Fruit fly (Drosophila melanogaster): ENCODE results near the gene Prosbeta2R2.

Prosbeta2R2 gene

DNA sequence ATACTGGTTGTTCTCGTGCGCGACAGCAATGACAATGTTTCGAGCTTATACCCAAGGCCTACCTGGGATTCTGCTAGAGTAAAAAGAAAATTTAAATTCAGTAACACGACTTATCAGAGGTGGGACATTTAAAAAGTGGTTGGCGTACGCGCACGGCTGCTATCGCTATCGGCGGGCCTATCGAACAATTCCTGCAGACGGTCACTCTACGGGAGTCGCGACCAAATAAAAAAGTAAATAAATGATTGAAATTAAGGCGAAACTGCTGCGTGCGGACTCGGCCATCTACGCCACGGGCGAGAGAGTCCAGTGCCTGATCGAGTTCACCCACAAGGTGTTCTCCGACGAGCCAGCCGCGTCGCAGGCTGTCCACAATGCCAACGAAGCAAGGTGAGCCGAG is at the start of gene Prosbeta2R2, which contains the start of gene CG1116:
Gene Prosbeta2R2, minus strand, starts transcription at position 63 of the 400 bp plus-strand sequence.
Gene CG1116, plus strand, starts transcription at position 192 of the 400 bp plus-strand sequence.
- TF ChIP-seq ttk (optimal IDR thresholded peaks at IDR 0.05) (no peak), psq (optimal IDR thresholded peaks at IDR 0.05) (no peak), insv (optimal IDR thresholded peaks at IDR 0.05) (no peak), Sin3A (optimal IDR thresholded peaks at IDR 0.05) (no peak), h (optimal IDR thresholded peaks at IDR 0.05) (no peak), Myc (optimal IDR thresholded peaks at IDR 0.05) (no peak)

dm6 chr3R:5268495-5268894 is 49.2 kb upstream of the Prosbeta2R2 start:
- no peak for TF ChIP-seq Sin3A (optimal IDR thresholded peaks at IDR 0.05)
- no peak for TF ChIP-seq Myc (optimal IDR thresholded peaks at IDR 0.05)
- no peak for TF ChIP-seq ttk (optimal IDR thresholded peaks at IDR 0.05)
- no peak for TF ChIP-seq insv (optimal IDR thresholded peaks at IDR 0.05)
- no peak for TF ChIP-seq h (optimal IDR thresholded peaks at IDR 0.05)
- TF ChIP-seq psq (optimal IDR thresholded peaks at IDR 0.05), result no peak

dm6 chr3R:5266282-5266681 is 47.0 kb upstream of the Prosbeta2R2 start:
- TF ChIP-seq insv (optimal IDR thresholded peaks at IDR 0.05) (no peak), ttk (optimal IDR thresholded peaks at IDR 0.05) (no peak), Sin3A (optimal IDR thresholded peaks at IDR 0.05) (no peak), psq (optimal IDR thresholded peaks at IDR 0.05) (no peak), h (optimal IDR thresholded peaks at IDR 0.05) (no peak)

- no peak for TF ChIP-seq Myc (optimal IDR thresholded peaks at IDR 0.05)
- TF ChIP-seq h (optimal IDR thresholded peaks at IDR 0.05), result no peak
- TF ChIP-seq ttk (optimal IDR thresholded peaks at IDR 0.05), result no peak
- TF ChIP-seq Sin3A (optimal IDR thresholded peaks at IDR 0.05), result no peak
- no peak for TF ChIP-seq psq (optimal IDR thresholded peaks at IDR 0.05)
- no peak for TF ChIP-seq insv (optimal IDR thresholded peaks at IDR 0.05)
These were observed 45.1 kb upstream of the Prosbeta2R2 start for dm6 chr3R:5264251-5265098.

- no peak for TF ChIP-seq insv (optimal IDR thresholded peaks at IDR 0.05)
These were observed 44.3 kb upstream of the Prosbeta2R2 start for dm6 chr3R:5263311-5264250.

DNA sequence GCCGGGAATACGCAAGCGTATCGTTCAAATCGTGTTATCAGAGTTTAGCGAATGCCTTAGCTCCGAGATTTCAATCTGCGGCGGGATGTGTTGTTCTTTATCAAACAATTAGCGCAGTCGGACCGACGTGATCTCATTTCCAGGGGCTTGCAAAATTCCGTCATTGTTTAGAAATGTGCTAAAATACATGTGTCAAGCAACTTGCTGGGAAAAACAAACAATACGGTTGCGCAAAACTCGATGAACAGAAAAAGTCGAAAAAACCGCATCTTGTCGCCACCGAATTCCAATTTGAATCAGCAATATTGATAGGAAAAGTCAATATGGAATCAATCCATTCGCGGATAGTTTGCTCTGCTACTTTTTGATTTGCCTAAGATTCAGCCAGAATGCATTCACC is 43.3 kb upstream of the Prosbeta2R2 start, which contains the start of gene Tim17a2:
Gene Tim17a2, minus strand, starts transcription at position 101 of the 400 bp plus-strand sequence.
- no peak for TF ChIP-seq psq (optimal IDR thresholded peaks at IDR 0.05)
- TF ChIP-seq h (optimal IDR thresholded peaks at IDR 0.05), result no peak
- no peak for TF ChIP-seq insv (optimal IDR thresholded peaks at IDR 0.05)
- no peak for TF ChIP-seq ttk (optimal IDR thresholded peaks at IDR 0.05)
- TF ChIP-seq Myc (optimal IDR thresholded peaks at IDR 0.05), result no peak
- no peak for TF ChIP-seq Sin3A (optimal IDR thresholded peaks at IDR 0.05)

DNA sequence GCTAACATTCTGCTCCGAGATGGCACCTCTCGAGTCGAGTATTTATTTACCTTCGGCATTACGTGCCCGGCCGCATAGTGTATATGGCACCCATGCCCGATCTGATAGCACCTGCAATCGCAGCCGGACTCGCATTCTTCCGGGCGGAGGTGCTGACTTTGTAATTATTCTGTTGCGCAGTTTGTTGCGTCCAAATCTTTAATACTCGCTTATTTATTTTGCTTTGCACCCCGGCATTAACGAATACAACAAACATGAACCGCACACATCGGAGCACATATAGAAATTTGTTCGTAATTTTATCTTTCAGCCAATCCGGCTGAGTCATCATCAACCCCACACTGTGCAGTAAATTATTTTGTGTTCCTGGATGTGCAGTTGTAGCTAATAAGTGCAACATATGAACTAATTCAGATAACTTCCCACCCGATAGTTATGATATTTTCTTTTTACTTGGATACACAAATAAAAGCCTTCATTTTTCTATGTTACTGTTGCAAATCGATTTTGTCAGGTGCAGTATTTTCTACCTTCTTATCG is 42.7 kb upstream of the Prosbeta2R2 start:
- TF ChIP-seq ttk (optimal IDR thresholded peaks at IDR 0.05) (no peak), Sin3A (optimal IDR thresholded peaks at IDR 0.05) (no peak), Myc (optimal IDR thresholded peaks at IDR 0.05) (no peak), insv (optimal IDR thresholded peaks at IDR 0.05) (no peak), h (optimal IDR thresholded peaks at IDR 0.05) (no peak), psq (optimal IDR thresholded peaks at IDR 0.05) (no peak)

- TF ChIP-seq Myc (optimal IDR thresholded peaks at IDR 0.05), result no peak
- no peak for TF ChIP-seq Sin3A (optimal IDR thresholded peaks at IDR 0.05)
- no peak for TF ChIP-seq insv (optimal IDR thresholded peaks at IDR 0.05)
These were observed 41.9 kb upstream of the Prosbeta2R2 start for dm6 chr3R:5261262-5261661.

DNA sequence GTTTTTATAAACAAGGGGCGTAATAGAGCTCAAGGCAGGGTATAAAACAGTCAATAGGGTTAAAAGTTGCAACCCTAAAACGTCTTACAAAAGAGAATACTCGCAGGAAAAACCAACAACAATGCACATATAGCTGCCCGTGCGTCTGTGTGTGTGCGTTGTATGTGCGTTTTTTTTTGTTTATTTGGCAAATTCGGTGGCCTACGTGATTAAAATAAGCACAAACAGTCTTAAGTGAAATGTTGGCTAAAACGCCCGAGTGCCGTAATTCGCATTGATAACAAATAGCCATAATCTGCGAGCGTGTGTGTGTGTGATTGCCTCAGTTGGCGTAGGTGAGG is 37.8 kb upstream of the Prosbeta2R2 start:
- no peak for TF ChIP-seq h (optimal IDR thresholded peaks at IDR 0.05)
- no peak for TF ChIP-seq ttk (optimal IDR thresholded peaks at IDR 0.05)
- TF ChIP-seq Sin3A (optimal IDR thresholded peaks at IDR 0.05), result no peak
- no peak for TF ChIP-seq insv (optimal IDR thresholded peaks at IDR 0.05)
- no peak for TF ChIP-seq Myc (optimal IDR thresholded peaks at IDR 0.05)
- no peak for TF ChIP-seq psq (optimal IDR thresholded peaks at IDR 0.05)

dm6 chr3R:5256462-5257146 is 37.3 kb upstream of the Prosbeta2R2 start, which contains the start of the genes Enoph and Hph:
Enoph (minus strand) TSS chr3R:5256681.
Hph (plus strand) TSS chr3R:5257037.
- TF ChIP-seq insv (optimal IDR thresholded peaks at IDR 0.05) (no peak), Sin3A (optimal IDR thresholded peaks at IDR 0.05) (no peak), psq (optimal IDR thresholded peaks at IDR 0.05) (no peak), h (optimal IDR thresholded peaks at IDR 0.05) (no peak), ttk (optimal IDR thresholded peaks at IDR 0.05) (no peak), Myc (optimal IDR thresholded peaks at IDR 0.05) (no peak)

- TF ChIP-seq Sin3A (optimal IDR thresholded peaks at IDR 0.05) (no peak), insv (optimal IDR thresholded peaks at IDR 0.05) (no peak), Myc (optimal IDR thresholded peaks at IDR 0.05) (no peak), h (optimal IDR thresholded peaks at IDR 0.05) (no peak), psq (optimal IDR thresholded peaks at IDR 0.05) (no peak), ttk (optimal IDR thresholded peaks at IDR 0.05) (no peak)
These were observed 33.5 kb upstream of the Prosbeta2R2 start, which contains the start of gene CG1113 for dm6 chr3R:5252853-5253252. CG1113 (plus strand) TSS chr3R:5253153.

Measured in Kc167 (cell line).